Worm (Caenorhabditis elegans): ENCODE data around the gene F13D12.10.

Gene F13D12.10

DNA sequence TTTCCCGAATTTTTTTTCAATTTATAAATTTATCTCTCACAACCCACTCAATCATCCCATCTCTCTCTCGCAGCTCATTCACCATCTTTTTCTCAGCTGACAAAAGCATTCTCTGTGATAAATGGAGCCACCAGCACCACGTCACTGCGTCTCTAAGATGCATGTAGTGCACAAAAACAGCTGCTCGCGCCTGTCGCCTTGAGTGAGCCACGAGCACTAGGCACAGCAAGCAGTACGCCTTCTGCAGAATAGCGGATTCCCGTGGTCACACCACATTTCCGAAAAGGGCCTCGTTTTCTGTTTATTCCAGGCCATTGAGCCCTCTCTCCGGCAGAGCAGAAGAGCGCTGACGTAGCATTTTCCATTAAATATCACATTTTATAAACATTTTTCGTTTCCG, at the start of gene F13D12.10:
Gene F13D12.10 (plus strand): TSS at position 231 of the 400 bp plus-strand sequence.
- TF ChIP-seq cog-1 (tag; optimal IDR thresholded peaks at IDR 0.05), result no peak
- no peak for TF ChIP-seq ztf-23 (GFP tag; IDR thresholded peaks at IDR 0.05)
- TF ChIP-seq klf-2 (GFP tag; conservative IDR thresholded peaks at IDR 0.05), result no peak
- TF ChIP-seq tab-1 (GFP tag; IDR thresholded peaks at IDR 0.05), result no peak
- no peak for TF ChIP-seq med-1 (GFP tag; optimal IDR thresholded peaks at IDR 0.05; ENCODE audit: insufficient read depth)

DNA sequence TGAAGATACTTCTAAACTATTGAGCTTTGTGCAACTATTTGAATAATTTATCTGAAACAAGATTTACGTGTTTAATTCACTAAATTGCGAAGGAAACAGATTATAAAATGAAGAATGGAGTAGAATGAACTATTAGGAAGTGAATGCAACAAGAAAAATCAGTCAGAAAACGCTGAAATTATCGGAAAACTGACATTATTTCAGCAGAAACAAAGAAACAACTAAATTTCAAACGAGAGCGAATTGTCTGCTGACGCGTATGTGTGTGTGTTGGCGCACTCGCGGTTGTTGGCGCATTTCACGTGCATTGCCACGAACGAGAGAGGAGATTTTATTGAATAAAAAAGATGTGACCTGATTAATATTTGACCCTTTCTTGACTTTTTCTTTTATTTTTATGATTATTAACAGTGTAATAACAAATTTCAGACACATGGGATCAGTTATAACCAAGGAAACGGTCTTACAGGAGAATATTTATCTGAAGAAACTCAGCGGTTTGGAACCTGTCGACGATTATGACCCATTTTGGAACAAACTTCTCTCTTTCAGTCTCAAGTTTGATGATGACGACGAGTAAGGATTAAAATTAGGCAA, 37.6 kb upstream of the F13D12.10 start, which contains the start of the genes trr-1 and C47D12.2:
Gene trr-1 (minus strand): TSS at position 51 of the 597 bp plus-strand sequence.
Gene C47D12.2 (plus strand): TSS at position 430 of the 597 bp plus-strand sequence.
- no peak for TF ChIP-seq ref-1 (GFP tag; conservative IDR thresholded peaks at IDR 0.05)
- peak; percentile 27 for TF ChIP-seq med-1 (GFP tag; optimal IDR thresholded peaks at IDR 0.05; ENCODE audit: insufficient read depth)

ce11 chrII:11680220-11680619, 33.4 kb upstream of the F13D12.10 start:
- TF ChIP-seq flt-1 (GFP tag; IDR thresholded peaks at IDR 0.05) (no peak), ref-1 (GFP tag; conservative IDR thresholded peaks at IDR 0.05) (no peak), klf-2 (GFP tag; conservative IDR thresholded peaks at IDR 0.05) (no peak), T22C8.4 (GFP tag; IDR thresholded peaks at IDR 0.05) (no peak), med-1 (GFP tag; optimal IDR thresholded peaks at IDR 0.05; ENCODE audit: insufficient read depth) (no peak), cog-1 (tag; optimal IDR thresholded peaks at IDR 0.05) (no peak), tab-1 (GFP tag; IDR thresholded peaks at IDR 0.05) (no peak), ztf-29 (GFP tag; IDR thresholded peaks at IDR 0.05) (no peak), ztf-23 (GFP tag; IDR thresholded peaks at IDR 0.05) (no peak)

DNA sequence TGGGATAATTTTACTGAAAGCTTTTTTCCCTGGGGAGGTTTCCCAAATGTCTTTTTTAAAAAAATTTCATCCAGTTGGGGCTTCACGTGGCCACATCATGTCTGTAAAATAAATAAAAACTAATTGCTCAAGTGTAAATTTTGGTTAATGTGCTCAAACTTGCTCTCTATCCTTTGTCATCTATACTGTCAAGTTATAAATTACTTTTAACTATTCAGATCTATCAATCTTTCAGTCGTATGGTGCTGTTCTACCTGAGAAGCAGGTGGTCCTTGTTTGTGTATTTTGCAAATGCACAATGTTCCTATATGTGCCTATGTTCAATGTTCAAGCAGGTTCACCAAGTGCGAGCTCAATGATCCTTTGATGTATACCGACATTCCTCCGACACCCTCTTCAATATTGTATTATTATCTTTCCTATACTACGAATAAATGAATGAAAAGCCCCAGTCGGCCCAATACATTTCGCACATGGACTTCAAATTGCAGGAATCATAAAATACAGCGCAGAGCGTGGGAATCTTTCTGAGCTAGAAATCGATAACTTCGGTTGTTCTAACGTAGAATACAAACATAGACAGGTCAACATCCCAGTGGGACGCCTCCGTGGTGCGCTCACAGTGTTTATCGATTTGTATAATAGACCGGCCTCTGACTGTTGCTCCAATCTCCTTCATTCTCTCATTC, 32.3 kb upstream of the F13D12.10 start, which contains the start of the genes sfxn-1.4 and C47D12.4:
Gene sfxn-1.4 (minus strand): TSS at position 101 of the 689 bp plus-strand sequence.
Gene C47D12.4 (plus strand): TSS at position 639 of the 689 bp plus-strand sequence.
- TF ChIP-seq med-1 (GFP tag; optimal IDR thresholded peaks at IDR 0.05; ENCODE audit: insufficient read depth) (no peak), tab-1 (GFP tag; IDR thresholded peaks at IDR 0.05) (no peak), T22C8.4 (GFP tag; IDR thresholded peaks at IDR 0.05) (0 out of 2 replicates have a peak, but pooled peaks have one; percentile 18), cog-1 (tag; optimal IDR thresholded peaks at IDR 0.05) (no peak)

DNA sequence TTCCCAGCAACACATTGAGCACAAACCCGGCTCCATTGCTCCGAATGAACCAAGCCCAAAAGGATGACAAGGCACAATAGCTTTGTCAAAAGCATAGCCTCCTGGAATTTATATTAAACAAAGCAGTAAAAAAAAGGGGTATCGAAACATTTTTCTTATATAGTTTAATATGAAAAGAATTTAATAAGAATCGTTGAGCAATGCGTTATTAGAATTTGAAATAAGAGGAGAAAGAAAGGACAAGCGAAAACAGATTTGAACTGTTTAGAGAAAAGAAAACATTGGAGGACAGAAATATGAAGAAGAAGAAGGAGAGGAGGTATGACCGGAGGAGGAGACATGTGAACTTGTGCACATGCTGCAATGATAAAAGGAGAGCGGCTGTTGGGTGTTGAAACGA, 28.4 kb upstream of the F13D12.10 start, which contains the start of gene C47D12.5:
Gene C47D12.5 (minus strand): TSS at position 101 of the 400 bp plus-strand sequence.
- TF ChIP-seq klf-2 (GFP tag; conservative IDR thresholded peaks at IDR 0.05), result no peak
- TF ChIP-seq flt-1 (GFP tag; IDR thresholded peaks at IDR 0.05), result no peak
- TF ChIP-seq ref-1 (GFP tag; conservative IDR thresholded peaks at IDR 0.05), result no peak
- TF ChIP-seq tab-1 (GFP tag; IDR thresholded peaks at IDR 0.05), result no peak
- TF ChIP-seq T22C8.4 (GFP tag; IDR thresholded peaks at IDR 0.05), result no peak
- no peak for TF ChIP-seq med-1 (GFP tag; optimal IDR thresholded peaks at IDR 0.05; ENCODE audit: insufficient read depth)
- no peak for TF ChIP-seq ztf-23 (GFP tag; IDR thresholded peaks at IDR 0.05)
- TF ChIP-seq cog-1 (tag; optimal IDR thresholded peaks at IDR 0.05), result no peak
- no peak for TF ChIP-seq ztf-29 (GFP tag; IDR thresholded peaks at IDR 0.05)

ce11 chrII:11688011-11688410, 25.6 kb upstream of the F13D12.10 start:
- TF ChIP-seq tab-1 (GFP tag; IDR thresholded peaks at IDR 0.05) (no peak), ztf-23 (GFP tag; IDR thresholded peaks at IDR 0.05) (no peak), ref-1 (GFP tag; conservative IDR thresholded peaks at IDR 0.05) (no peak), med-1 (GFP tag; optimal IDR thresholded peaks at IDR 0.05; ENCODE audit: insufficient read depth) (no peak), ztf-29 (GFP tag; IDR thresholded peaks at IDR 0.05) (no peak), cog-1 (tag; optimal IDR thresholded peaks at IDR 0.05) (no peak), T22C8.4 (GFP tag; IDR thresholded peaks at IDR 0.05) (no peak), klf-2 (GFP tag; conservative IDR thresholded peaks at IDR 0.05) (no peak), flt-1 (GFP tag; IDR thresholded peaks at IDR 0.05) (no peak)

DNA sequence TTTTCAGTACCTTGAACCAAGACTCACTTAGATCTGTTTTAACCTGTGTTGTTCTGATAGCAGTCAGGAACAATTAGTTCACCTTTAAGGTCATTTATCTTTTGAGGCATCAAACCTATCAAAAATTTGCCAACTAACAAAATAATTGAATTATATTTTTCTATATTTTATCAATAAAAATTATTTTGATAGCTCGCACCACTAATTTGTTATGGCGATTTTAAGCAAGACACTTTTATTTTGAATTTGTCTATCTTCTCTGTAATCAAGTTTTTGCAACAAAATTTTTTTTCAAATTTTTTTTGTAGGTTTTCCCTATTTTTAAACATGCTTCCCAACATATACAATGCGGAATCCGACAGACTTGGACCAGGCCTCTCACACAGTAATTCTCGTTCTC, 25.0 kb upstream of the F13D12.10 start, which contains the start of gene kel-1:
Gene kel-1 (plus strand): TSS at position 301 of the 400 bp plus-strand sequence.
- TF ChIP-seq ztf-23 (GFP tag; IDR thresholded peaks at IDR 0.05), result no peak

- TF ChIP-seq ztf-23 (GFP tag; IDR thresholded peaks at IDR 0.05) (no peak), klf-2 (GFP tag; conservative IDR thresholded peaks at IDR 0.05) (no peak), T22C8.4 (GFP tag; IDR thresholded peaks at IDR 0.05) (no peak), cog-1 (tag; optimal IDR thresholded peaks at IDR 0.05) (no peak), ref-1 (GFP tag; conservative IDR thresholded peaks at IDR 0.05) (no peak), ztf-29 (GFP tag; IDR thresholded peaks at IDR 0.05) (no peak), tab-1 (GFP tag; IDR thresholded peaks at IDR 0.05) (no peak), flt-1 (GFP tag; IDR thresholded peaks at IDR 0.05) (no peak), med-1 (GFP tag; optimal IDR thresholded peaks at IDR 0.05; ENCODE audit: insufficient read depth) (no peak)
Observed at ce11 chrII:11689941-11690340, 23.7 kb upstream of the F13D12.10 start.

DNA sequence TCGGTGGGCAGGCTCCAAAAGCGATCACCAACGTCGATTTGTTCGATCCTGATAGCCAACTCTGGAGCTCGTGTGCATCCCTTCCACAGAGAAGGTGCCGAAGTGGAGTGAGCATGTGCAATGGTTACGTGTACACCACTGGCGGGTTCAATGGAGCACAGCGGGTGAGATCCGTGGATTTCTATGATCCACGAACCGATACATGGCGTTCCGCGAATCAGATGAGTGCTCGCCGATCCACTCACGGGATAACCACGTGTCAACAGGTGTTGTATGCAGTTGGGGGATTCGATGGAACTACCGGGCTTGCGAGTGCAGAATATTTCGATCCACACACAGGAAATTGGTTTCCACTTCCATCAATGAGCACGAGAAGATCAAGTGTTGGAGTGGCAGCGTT, 22.7 kb upstream of the F13D12.10 start:
- TF ChIP-seq T22C8.4 (GFP tag; IDR thresholded peaks at IDR 0.05), result no peak
- TF ChIP-seq med-1 (GFP tag; optimal IDR thresholded peaks at IDR 0.05; ENCODE audit: insufficient read depth), result no peak
- no peak for TF ChIP-seq klf-2 (GFP tag; conservative IDR thresholded peaks at IDR 0.05)
- no peak for TF ChIP-seq tab-1 (GFP tag; IDR thresholded peaks at IDR 0.05)
- TF ChIP-seq ref-1 (GFP tag; conservative IDR thresholded peaks at IDR 0.05), result no peak
- no peak for TF ChIP-seq ztf-29 (GFP tag; IDR thresholded peaks at IDR 0.05)
- TF ChIP-seq cog-1 (tag; optimal IDR thresholded peaks at IDR 0.05), result no peak
- TF ChIP-seq ztf-23 (GFP tag; IDR thresholded peaks at IDR 0.05), result no peak
- TF ChIP-seq flt-1 (GFP tag; IDR thresholded peaks at IDR 0.05), result no peak

DNA sequence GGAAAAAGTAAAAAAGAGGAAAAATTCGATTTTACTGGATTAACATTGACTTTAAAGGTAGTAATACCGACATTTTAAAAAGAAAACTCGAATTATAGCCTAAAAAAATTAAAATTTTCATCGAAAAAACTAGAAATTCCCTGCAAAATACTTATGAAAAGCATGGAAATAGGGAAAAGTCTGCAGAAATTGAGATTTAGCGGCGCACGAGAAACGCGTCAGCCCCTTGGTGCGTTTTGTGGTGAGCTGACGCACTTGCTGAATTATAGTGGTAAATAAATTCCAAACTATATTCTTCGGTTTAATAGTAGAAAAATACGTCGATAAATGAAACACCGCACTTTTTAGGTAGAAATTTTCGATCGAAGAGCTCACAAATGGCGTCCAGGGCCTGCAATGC, 19.2 kb upstream of the F13D12.10 start:
- TF ChIP-seq ztf-23 (GFP tag; IDR thresholded peaks at IDR 0.05), result peak; percentile 66; the same call in 1 of the 2 replicates
- TF ChIP-seq flt-1 (GFP tag; IDR thresholded peaks at IDR 0.05), result no peak
